Fruit fly (Drosophila melanogaster): ENCODE data around the gene Hsc70-1.

DNA sequence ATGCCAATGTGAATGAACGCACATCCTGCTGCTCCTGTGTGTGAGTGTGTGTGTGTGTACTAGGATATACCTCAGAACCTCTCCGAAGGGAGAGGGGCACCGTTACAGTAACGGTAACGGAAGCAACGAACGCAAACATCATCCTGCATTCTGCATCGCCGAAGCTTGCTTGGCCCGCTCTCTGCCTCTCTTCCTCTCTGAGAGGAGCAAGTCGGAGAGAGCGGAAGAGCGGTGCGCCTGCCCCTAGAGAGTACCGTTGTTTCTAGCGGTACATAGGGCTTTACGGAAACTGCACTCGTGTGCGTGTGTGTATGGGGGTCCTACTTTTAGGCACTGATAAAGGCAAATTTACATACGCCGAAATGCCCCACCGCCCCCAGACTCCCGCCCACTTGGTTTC is 17.5 kb downstream of the Hsc70-1 start:
- TF ChIP-seq Hr39 (optimal IDR thresholded peaks at IDR 0.05) = no peak
- TF ChIP-seq nom (GFP tag; optimal IDR thresholded peaks at IDR 0.05) = no peak
- no peak for TF ChIP-seq CG8388 (GFP tag; optimal IDR thresholded peaks at IDR 0.05)
- TF ChIP-seq CG2120 (GFP tag; optimal IDR thresholded peaks at IDR 0.05) = no peak
- TF ChIP-seq knrl (GFP tag; IDR thresholded peaks at IDR 0.05; ENCODE audit: partially characterized antibody) = no peak
- TF ChIP-seq CG9437 (GFP tag; optimal IDR thresholded peaks at IDR 0.05) = no peak
- TF ChIP-seq CG4404 (GFP tag; IDR thresholded peaks at IDR 0.05) = no peak
- no peak for TF ChIP-seq CG16779 (GFP tag; IDR thresholded peaks at IDR 0.05)
- TF ChIP-seq br (optimal IDR thresholded peaks at IDR 0.05) = no peak
- no peak for TF ChIP-seq CG12942 (GFP tag; optimal IDR thresholded peaks at IDR 0.05)
- TF ChIP-seq BEAF-32 (GFP tag; optimal IDR thresholded peaks at IDR 0.05) = no peak
- TF ChIP-seq CG33213 (GFP tag; optimal IDR thresholded peaks at IDR 0.05) = no peak
- no peak for TF ChIP-seq HmgD (GFP tag; optimal IDR thresholded peaks at IDR 0.05)
- TF ChIP-seq lab (GFP tag; optimal IDR thresholded peaks at IDR 0.05) = no peak

Data from whole organism, embryonic.